Worm (Caenorhabditis elegans) whole organism, early embryonic: ENCODE results near the gene unc-42.

Experiments
- B0310.2 ChIP-seq: sonication (generic microtip); optimal IDR thresholded peaks from 2 replicates; lab custom pipeline; 2016; ENCODE audit warnings: mild to moderate bottlenecking, missing genetic modification characterization, missing compliant biosample characterization
- ama-1 ChIP-seq: fragments of 150-350 bp; optimal IDR thresholded peaks from 2 replicates; lab custom pipeline; 2014
- ets-7 ChIP-seq: sonication (generic microtip); optimal IDR thresholded peaks from 2 replicates; lab custom pipeline; 2016; ENCODE audit warnings: missing genotype, missing genetic modification characterization, missing compliant biosample characterization
- flt-1 ChIP-seq: fragments of 200-800 bp; sonication (Bioruptor generic); IDR thresholded peaks from 2 replicates; pipeline ENCODE4 v1.3.6; 2022; ENCODE audit warnings: missing genetic modification characterization, missing compliant biosample characterization
- tbx-11 ChIP-seq: fragments of 200-800 bp; sonication (Bioruptor generic); IDR thresholded peaks from 2 replicates; pipeline ENCODE4 v1.3.6; 2022; ENCODE audit warnings: missing genetic modification characterization, missing compliant biosample characterization

DNA sequence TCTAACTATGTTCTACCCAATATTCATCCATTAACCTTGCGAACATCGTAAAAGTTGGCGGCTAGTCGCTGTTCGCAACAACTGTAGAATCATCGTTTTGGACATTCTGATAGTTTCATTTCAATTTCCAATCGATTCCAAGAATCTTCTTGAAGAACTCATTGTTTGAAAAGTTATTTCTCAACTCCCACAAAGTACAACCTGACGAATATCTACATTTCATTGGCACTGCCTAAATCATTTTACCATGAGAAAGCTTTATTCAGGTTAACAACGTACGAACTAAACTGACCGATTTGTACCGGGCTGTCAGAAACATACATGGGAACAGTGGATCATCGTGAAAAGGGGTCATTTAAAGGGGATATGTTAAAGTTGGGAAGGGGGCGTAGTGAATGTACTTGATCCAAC lies 17.5 kb upstream of the unc-42 start, which contains the start of gene F46B6.6:
- TF ChIP-seq ama-1 (lab: Kevin White, UChicago) = peak; percentile 44
- TF ChIP-seq ets-7 (tag; lab: Kevin White, UChicago) = no peak
- no peak for TF ChIP-seq flt-1 (GFP tag; lab: Robert Waterston, UW)
- no peak for TF ChIP-seq tbx-11
- TF ChIP-seq B0310.2 (tag; lab: Kevin White, UChicago) = no peak
